Worm (Caenorhabditis elegans): ENCODE measurements around the gene aexr-1.

- TF ChIP-seq tbx-11 (GFP tag; IDR thresholded peaks at IDR 0.05) (no peak), hnd-1 (tag; optimal IDR thresholded peaks at IDR 0.05) (no peak)
Observed at ce11 chrX:6638985-6639573, 4.0 kb upstream of the aexr-1 start.
